Worm (Caenorhabditis elegans) whole organism, early embryonic: Measurements from ENCODE around the gene T10D4.6.

ENCODE experiments used
- B0310.2 ChIP-seq: sonication (generic microtip); optimal IDR thresholded peaks from 2 replicates; lab custom pipeline; 2016; ENCODE audit warnings: mild to moderate bottlenecking, missing genetic modification characterization, missing compliant biosample characterization
- ama-1 ChIP-seq: fragments of 150-350 bp; optimal IDR thresholded peaks from 2 replicates; lab custom pipeline; 2014
- ceh-13 ChIP-seq: fragments of 200-800 bp; sonication (Bioruptor generic); optimal IDR thresholded peaks from 2 replicates; lab custom pipeline; 2018; ENCODE audit warnings: mild to moderate bottlenecking, missing genetic modification characterization, missing compliant biosample characterization
- ceh-36 ChIP-seq: sonication (generic microtip); optimal IDR thresholded peaks from 2 replicates; lab custom pipeline; 2016; ENCODE audit warnings: missing genetic modification characterization, inconsistent platforms, missing compliant biosample characterization
- flt-1 ChIP-seq: fragments of 200-800 bp; sonication (Bioruptor generic); IDR thresholded peaks from 2 replicates; pipeline ENCODE4 v1.3.6; 2022; ENCODE audit warnings: missing genetic modification characterization, missing compliant biosample characterization
- hmg-4 ChIP-seq: fragments of 200-800 bp; sonication (Bioruptor generic); optimal IDR thresholded peaks from 2 replicates; lab custom pipeline; 2018; ENCODE audit warnings: mild to moderate bottlenecking, missing genetic modification characterization, missing compliant biosample characterization
- hnd-1 ChIP-seq: sonication (generic microtip); optimal IDR thresholded peaks from 2 replicates; lab custom pipeline; 2016; ENCODE audit warnings: missing genetic modification characterization, missing compliant biosample characterization
- pes-1 ChIP-seq: fragments of 200-800 bp; sonication (Bioruptor generic); IDR thresholded peaks from 2 replicates; pipeline ENCODE4 v1.3.6; 2022; ENCODE audit warnings: missing genetic modification reagents, missing genetic modification characterization, missing compliant biosample characterization
- scrt-1 ChIP-seq: fragments of 200-800 bp; sonication (Bioruptor generic); IDR thresholded peaks from 2 replicates; pipeline ENCODE4 v1.3.6; 2022; ENCODE audit warnings: missing genetic modification characterization, missing compliant biosample characterization
- sea-1 ChIP-seq: fragments of 200-800 bp; sonication (Bioruptor generic); conservative IDR thresholded peaks from 2 replicates; pipeline ENCODE4 v1.3.6; 2022; ENCODE audit warnings: missing genetic modification characterization, missing compliant biosample characterization
- tbx-11 ChIP-seq: fragments of 200-800 bp; sonication (Bioruptor generic); IDR thresholded peaks from 2 replicates; pipeline ENCODE4 v1.3.6; 2022; ENCODE audit warnings: missing genetic modification characterization, missing compliant biosample characterization
- tbx-37 ChIP-seq: fragments of 200-800 bp; sonication (Bioruptor generic); conservative IDR thresholded peaks from 2 replicates; pipeline ENCODE4 v1.3.6; 2022; ENCODE audit warnings: missing genetic modification reagents, missing genetic modification characterization, missing compliant biosample characterization
- tra-4 ChIP-seq: sonication (generic microtip); optimal IDR thresholded peaks from 2 replicates; lab custom pipeline; 2017; ENCODE audit warnings: missing genetic modification characterization, missing compliant biosample characterization

DNA sequence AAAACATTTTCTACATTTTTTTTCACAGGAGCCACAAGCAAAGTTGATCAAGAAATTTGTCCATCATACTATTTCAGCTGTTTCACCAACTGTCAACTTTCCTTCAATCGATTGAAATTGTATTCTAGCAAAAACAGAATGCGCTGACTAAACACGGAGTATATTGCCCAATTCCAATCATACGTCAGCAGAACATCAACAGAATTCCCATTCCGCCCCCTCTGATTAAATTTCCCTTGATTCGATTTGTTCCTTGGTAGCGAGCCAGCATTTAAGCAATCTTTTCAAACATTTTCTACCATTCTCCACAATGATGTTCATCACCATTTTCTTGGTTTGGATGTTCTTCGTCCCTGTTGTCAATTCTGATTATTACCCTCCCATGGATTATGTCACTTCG is 26.7 kb downstream of the T10D4.6 start, which contains the start of gene T10D4.15:
- TF ChIP-seq scrt-1 (GFP tag; lab: Robert Waterston, UW) (no peak), tbx-11 (GFP tag; lab: Robert Waterston, UW) (no peak), ama-1 (lab: Kevin White, UChicago) (no peak), ceh-36 (tag; lab: Kevin White, UChicago) (no peak), ceh-13 (GFP tag; lab: Kevin White, UChicago) (no peak), B0310.2 (tag; lab: Kevin White, UChicago) (no peak), hnd-1 (tag; lab: Kevin White, UChicago) (no peak), tbx-37 (GFP tag; lab: Robert Waterston, UW) (no peak), pes-1 (GFP tag; lab: Robert Waterston, UW) (no peak), hmg-4 (no peak), flt-1 (GFP tag; lab: Robert Waterston, UW) (no peak), tra-4 (no peak), sea-1 (GFP tag; lab: Robert Waterston, UW) (no peak)
